Worm (Caenorhabditis elegans) whole organism, L2 larva: ENCODE data around the gene T05G5.4.

Experiments used
- C34F6.9 ChIP-seq: fragments of 150-350 bp; optimal IDR thresholded peaks from 2 replicates; lab custom pipeline; 2014; ENCODE audit warnings: missing biosample characterization, missing genetic modification characterization
- F13H6.1 ChIP-seq: sonication (generic microtip); optimal IDR thresholded peaks from 2 replicates; lab custom pipeline; 2016; ENCODE audit warnings: missing genetic modification characterization, missing compliant biosample characterization
- R02D3.7 ChIP-seq: fragments of 150-350 bp; optimal IDR thresholded peaks from 2 replicates; lab custom pipeline; 2014; ENCODE audit warnings: missing biosample characterization, missing genetic modification characterization
- Y55F3AM.14 ChIP-seq: fragments of 200-800 bp; sonication (Bioruptor generic); optimal IDR thresholded peaks from 2 replicates; lab custom pipeline; 2018; ENCODE audit warnings: mild to moderate bottlenecking, missing genetic modification characterization, missing compliant biosample characterization
- ZK546.5 ChIP-seq: sonication (generic microtip); optimal IDR thresholded peaks from 2 replicates; lab custom pipeline; 2017; ENCODE audit warnings: missing biosample characterization, missing genetic modification characterization
- alr-1 ChIP-seq: fragments of 150-350 bp; optimal IDR thresholded peaks from 2 replicates; lab custom pipeline; 2014; ENCODE audit warnings: missing biosample characterization, missing genetic modification characterization
- aly-2 ChIP-seq: fragments of 150-350 bp; optimal IDR thresholded peaks from 2 replicates; lab custom pipeline; 2014; ENCODE audit warnings: missing biosample characterization, missing genetic modification characterization
- ama-1 ChIP-seq: fragments of 150-350 bp; optimal IDR thresholded peaks from 2 replicates; lab custom pipeline; 2018; ENCODE audit warnings: inconsistent platforms
- ceh-16 ChIP-seq: fragments of 150-350 bp; optimal IDR thresholded peaks from 2 replicates; lab custom pipeline; 2014; ENCODE audit warnings: missing biosample characterization, missing genetic modification characterization
- ceh-82 ChIP-seq: fragments of 150-350 bp; optimal IDR thresholded peaks from 2 replicates; lab custom pipeline; 2014; ENCODE audit warnings: missing biosample characterization, missing genetic modification characterization
- crh-2 ChIP-seq: sonication (generic microtip); optimal IDR thresholded peaks from 2 replicates; lab custom pipeline; 2017; ENCODE audit warnings: missing biosample characterization, missing genetic modification characterization
- dmd-4 ChIP-seq: sonication (generic microtip); optimal IDR thresholded peaks from 2 replicates; lab custom pipeline; 2017; ENCODE audit warnings: missing biosample characterization, missing genetic modification characterization
- elt-1 ChIP-seq: fragments of 150-350 bp; optimal IDR thresholded peaks from 2 replicates; lab custom pipeline; 2014; ENCODE audit warnings: missing biosample characterization, missing genetic modification characterization
- elt-3 ChIP-seq: sonication (generic microtip); optimal IDR thresholded peaks from 2 replicates; lab custom pipeline; 2017; ENCODE audit warnings: missing biosample characterization, missing genetic modification characterization
- gmeb-1 ChIP-seq: fragments of 150-350 bp; optimal IDR thresholded peaks from 2 replicates; lab custom pipeline; 2014; ENCODE audit warnings: missing biosample characterization, missing genetic modification characterization
- lin-13 ChIP-seq: fragments of 150-350 bp; optimal IDR thresholded peaks from 2 replicates; lab custom pipeline; 2014; ENCODE audit warnings: missing biosample characterization, missing genetic modification reagents, missing genetic modification characterization
- lin-39 ChIP-seq: fragments of 150-350 bp; optimal IDR thresholded peaks from 2 replicates; lab custom pipeline; 2014; ENCODE audit warnings: missing biosample characterization, missing genetic modification reagents, missing genetic modification characterization
- lsy-2 ChIP-seq, 2 experiments: fragments of 150-350 bp in 1 of 2; sonication (generic microtip) in 1 of 2; optimal IDR thresholded peaks; 2 replicates each; lab custom pipeline; 2014 to 2017; ENCODE audit warnings: missing biosample characterization in 2 of 2, missing genetic modification characterization in 2 of 2
- mab-5 ChIP-seq: fragments of 150-350 bp; optimal IDR thresholded peaks from 2 replicates; lab custom pipeline; 2014; ENCODE audit warnings: missing biosample characterization, missing genetic modification characterization
- mdl-1 ChIP-seq, 2 experiments: fragments of 150-350 bp in 1 of 2; sonication (generic microtip) in 1 of 2; optimal IDR thresholded peaks; 2 replicates each; lab custom pipeline; 2017; ENCODE audit warnings: missing biosample characterization in 2 of 2, missing genetic modification characterization in 2 of 2
- nhr-10 ChIP-seq: sonication (generic microtip); optimal IDR thresholded peaks from 2 replicates; lab custom pipeline; 2017; ENCODE audit warnings: missing biosample characterization, missing genetic modification characterization
- nhr-11 ChIP-seq: fragments of 150-350 bp; optimal IDR thresholded peaks from 2 replicates; lab custom pipeline; 2014; ENCODE audit warnings: missing biosample characterization, missing genetic modification characterization
- nhr-12 ChIP-seq: fragments of 150-350 bp; optimal IDR thresholded peaks from 2 replicates; lab custom pipeline; 2014; ENCODE audit warnings: missing biosample characterization, missing genetic modification characterization
- nhr-129 ChIP-seq: fragments of 150-350 bp; optimal IDR thresholded peaks from 2 replicates; lab custom pipeline; 2014; ENCODE audit warnings: missing biosample characterization, missing genetic modification characterization
- nhr-21 ChIP-seq: fragments of 150-350 bp; optimal IDR thresholded peaks from 2 replicates; lab custom pipeline; 2014; ENCODE audit warnings: missing biosample characterization, missing genetic modification characterization
- nhr-23 ChIP-seq: fragments of 150-350 bp; optimal IDR thresholded peaks from 2 replicates; lab custom pipeline; 2014; ENCODE audit warnings: missing biosample characterization, missing genetic modification reagents, missing genetic modification characterization
- nhr-237 ChIP-seq: fragments of 150-350 bp; optimal IDR thresholded peaks from 2 replicates; lab custom pipeline; 2014; ENCODE audit warnings: missing biosample characterization, missing genetic modification characterization
- nhr-25 ChIP-seq: fragments of 150-350 bp; sonication (generic microtip); optimal IDR thresholded peaks from 3 replicates; lab custom pipeline; 2014; ENCODE audit warnings: missing biosample characterization, missing genetic modification characterization
- nhr-6 ChIP-seq: fragments of 150-350 bp; optimal IDR thresholded peaks from 2 replicates; lab custom pipeline; 2014; ENCODE audit warnings: missing biosample characterization, missing genetic modification characterization
- nhr-77 ChIP-seq: fragments of 150-350 bp; optimal IDR thresholded peaks from 2 replicates; lab custom pipeline; 2014; ENCODE audit warnings: missing biosample characterization, missing genetic modification characterization
- peb-1 ChIP-seq: fragments of 150-350 bp; optimal IDR thresholded peaks from 2 replicates; lab custom pipeline; 2014; ENCODE audit warnings: missing biosample characterization, missing genetic modification characterization
- sem-4 ChIP-seq: fragments of 150-350 bp; optimal IDR thresholded peaks from 2 replicates; lab custom pipeline; 2014; ENCODE audit warnings: missing biosample characterization, missing genetic modification reagents, missing genetic modification characterization
- skn-1 ChIP-seq: sonication (generic microtip); optimal IDR thresholded peaks from 2 replicates; lab custom pipeline; 2017; ENCODE audit warnings: missing biosample characterization, missing genetic modification characterization
- sma-3 ChIP-seq: sonication (generic microtip); optimal IDR thresholded peaks from 2 replicates; lab custom pipeline; 2016; ENCODE audit warnings: missing genetic modification reagents, missing genetic modification characterization, missing compliant biosample characterization
- sma-9 ChIP-seq, 2 experiments: fragments of 150-350 bp in 1 of 2; sonication (generic microtip) in 1 of 2; optimal IDR thresholded peaks; 2 replicates each; lab custom pipeline; 2014 to 2016; ENCODE audit warnings: missing genetic modification characterization in 2 of 2, mild to moderate bottlenecking in 1 of 2, missing biosample characterization in 1 of 2, missing compliant biosample characterization in 1 of 2, missing genetic modification reagents in 1 of 2, moderate library complexity in 1 of 2
- snpc-4 ChIP-seq: fragments of 150-350 bp; optimal IDR thresholded peaks from 2 replicates; lab custom pipeline; 2014; ENCODE audit warnings: missing biosample characterization, missing genetic modification characterization
- unc-39 ChIP-seq: fragments of 150-350 bp; optimal IDR thresholded peaks from 2 replicates; lab custom pipeline; 2014; ENCODE audit warnings: missing biosample characterization, missing genetic modification characterization
- unc-55 ChIP-seq: fragments of 150-350 bp; sonication (generic microtip); optimal IDR thresholded peaks from 3 replicates; lab custom pipeline; 2014; ENCODE audit warnings: missing biosample characterization, missing genetic modification reagents, missing genetic modification characterization
- unc-62 ChIP-seq: fragments of 150-350 bp; optimal IDR thresholded peaks from 2 replicates; lab custom pipeline; 2014; ENCODE audit warnings: missing biosample characterization, missing genetic modification reagents, missing genetic modification characterization

T05G5.4 gene

ce11 chrIII:9757414-9757813 is 8.7 kb downstream of the T05G5.4 start, which contains the start of gene vps-53:
vps-53 (minus strand) TSS chrIII:9757514.
- TF ChIP-seq sma-9 (GFP tag; optimal IDR thresholded peaks at IDR 0.05; lab: Kevin White, UChicago) (no peak), sma-9 (tag; optimal IDR thresholded peaks at IDR 0.05; lab: Kevin White, UChicago) (no peak), ceh-16 (tag; lab: Kevin White, UChicago) (no peak), F13H6.1 (no peak), ama-1 (lab: Kevin White, UChicago) (no peak), sem-4 (tag; lab: Kevin White, UChicago) (no peak), nhr-237 (tag; lab: Kevin White, UChicago) (no peak), elt-1 (no peak), alr-1 (tag; lab: Kevin White, UChicago) (no peak), ceh-82 (no peak), nhr-10 (no peak), nhr-25 (tag; lab: Kevin White, UChicago) (no peak), nhr-129 (no peak), mab-5 (tag; lab: Kevin White, UChicago) (no peak), aly-2 (tag; lab: Kevin White, UChicago) (no peak), lsy-2 (tag; optimal IDR thresholded peaks at IDR 0.05; lab: Kevin White, UChicago) (no peak), unc-39 (no peak), Y55F3AM.14 (GFP tag; lab: Kevin White, UChicago) (no peak), elt-3 (tag; lab: Kevin White, UChicago) (no peak), mdl-1 (tag; optimal IDR thresholded peaks at IDR 0.05; lab: Kevin White, UChicago) (no peak), nhr-77 (tag; lab: Kevin White, UChicago) (no peak)

DNA sequence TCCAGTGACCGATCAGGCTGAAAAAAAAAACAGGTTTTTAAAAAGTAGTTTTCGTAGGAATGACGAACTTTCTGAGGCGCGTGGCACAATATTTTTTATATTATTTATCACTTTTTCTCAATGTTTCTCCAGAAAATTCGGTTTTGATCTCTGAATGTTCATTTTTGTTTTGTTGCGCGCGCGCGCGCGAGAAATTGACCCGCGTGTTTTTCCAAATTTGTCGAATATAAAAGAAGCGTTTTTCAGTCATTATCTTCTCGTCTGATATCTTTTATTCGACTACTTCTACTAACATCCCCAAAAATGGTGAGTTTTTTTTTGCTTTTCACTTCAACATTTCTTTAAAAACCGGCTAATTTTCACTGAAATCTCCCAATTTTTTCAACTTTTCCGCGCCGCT is 10.1 kb downstream of the T05G5.4 start, which contains the start of gene rmd-1:
Gene rmd-1 (plus strand): TSS at position 247 of the 400 bp plus-strand sequence.
- no peak for TF ChIP-seq Y55F3AM.14 (GFP tag; lab: Kevin White, UChicago)

ce11 chrIII:9760184-9760583 is 11.4 kb downstream of the T05G5.4 start:
- TF ChIP-seq ceh-16 (tag; lab: Kevin White, UChicago) (no peak), nhr-129 (no peak), gmeb-1 (tag; lab: Kevin White, UChicago) (no peak)

- TF ChIP-seq lin-13 (no peak), sma-3 (GFP tag; lab: Kevin White, UChicago) (no peak)
These were observed 13.5 kb downstream of the T05G5.4 start, which contains the start of gene gcc-2 for ce11 chrIII:9762093-9762748. gcc-2 (minus strand) TSS chrIII:9762143.

DNA sequence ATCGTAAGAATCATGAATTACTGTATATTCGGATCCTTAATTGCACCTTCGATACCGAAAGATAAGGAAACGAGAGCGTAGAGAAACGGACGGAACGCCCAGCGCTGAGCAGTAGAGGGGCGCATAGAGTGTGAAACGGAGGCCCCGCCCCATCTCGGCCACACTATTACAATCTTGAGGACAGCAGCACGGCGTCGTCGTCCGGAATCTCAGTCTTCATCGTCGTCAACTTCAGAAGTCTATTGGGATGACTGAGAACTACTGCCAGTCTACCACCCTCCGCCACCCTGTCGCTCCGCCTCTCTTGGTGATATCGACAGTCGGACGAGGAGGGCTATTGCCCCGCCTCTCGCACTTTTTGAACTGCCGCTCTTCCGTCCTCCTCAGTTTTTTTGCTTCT is 16.0 kb downstream of the T05G5.4 start:
- TF ChIP-seq R02D3.7 (tag; lab: Kevin White, UChicago), result no peak
- no peak for TF ChIP-seq gmeb-1 (tag; lab: Kevin White, UChicago)
- TF ChIP-seq ceh-82, result no peak

DNA sequence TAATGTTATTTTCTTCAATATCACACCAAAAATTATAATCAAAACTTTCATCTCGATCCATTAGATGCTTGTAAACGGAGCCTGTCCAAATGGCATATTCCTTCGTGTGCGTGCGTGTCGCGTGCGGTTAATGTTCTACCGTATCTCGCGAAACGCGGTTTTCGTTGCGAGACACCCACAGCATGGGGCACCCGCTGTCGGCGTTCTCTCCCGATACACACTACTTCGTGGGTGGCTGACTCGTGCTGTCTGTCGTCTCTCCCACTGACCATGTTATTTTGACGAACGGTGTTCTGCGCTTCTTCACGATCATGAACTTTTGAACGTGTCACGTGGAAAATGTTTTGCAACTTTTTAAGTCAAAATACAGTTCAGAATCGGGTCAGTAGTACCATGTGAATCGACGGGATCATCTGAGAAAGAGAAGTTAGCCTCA is 16.7 kb downstream of the T05G5.4 start:
- TF ChIP-seq snpc-4 (tag; lab: Kevin White, UChicago), result peak; percentile 86
- peak; percentile 41 for TF ChIP-seq skn-1 (tag; lab: Kevin White, UChicago)
- TF ChIP-seq nhr-77 (tag; lab: Kevin White, UChicago), result peak; percentile 47
- peak; percentile 71 for TF ChIP-seq nhr-237 (tag; lab: Kevin White, UChicago)
- TF ChIP-seq ama-1 (lab: Kevin White, UChicago), result peak; percentile 95
- peak; percentile 98 for TF ChIP-seq nhr-21 (tag; lab: Kevin White, UChicago)
- peak; percentile 61 for TF ChIP-seq nhr-12 (tag; lab: Kevin White, UChicago)
- peak; percentile 21 for TF ChIP-seq peb-1 (tag; lab: Kevin White, UChicago)
- TF ChIP-seq lin-13, result peak; percentile 97
- TF ChIP-seq nhr-6 (tag; lab: Kevin White, UChicago), result peak; percentile 94
- peak; percentile 59 for TF ChIP-seq R02D3.7 (tag; lab: Kevin White, UChicago)
- peak; percentile 35 for TF ChIP-seq unc-39
- TF ChIP-seq elt-3 (tag; lab: Kevin White, UChicago), result no peak
- TF ChIP-seq mab-5 (tag; lab: Kevin White, UChicago), result peak; percentile 77
- TF ChIP-seq crh-2 (tag; lab: Kevin White, UChicago), result peak; percentile 99
- no peak for TF ChIP-seq dmd-4
- peak; percentile 90 for TF ChIP-seq nhr-10
- TF ChIP-seq nhr-11 (tag; lab: Kevin White, UChicago), result no peak
- peak; percentile 57 for TF ChIP-seq elt-1
- TF ChIP-seq aly-2 (tag; lab: Kevin White, UChicago), result no peak
- TF ChIP-seq lin-39 (tag; lab: Kevin White, UChicago), result no peak
- peak; percentile 98 for TF ChIP-seq nhr-129
- TF ChIP-seq lsy-2 (tag; optimal IDR thresholded peaks at IDR 0.05; lab: Kevin White, UChicago), result peak; percentile 99 to 100
- TF ChIP-seq sma-9 (GFP tag; optimal IDR thresholded peaks at IDR 0.05; lab: Kevin White, UChicago), result peak; percentile 98
- no peak for TF ChIP-seq sma-9 (tag; optimal IDR thresholded peaks at IDR 0.05; lab: Kevin White, UChicago)
- TF ChIP-seq mdl-1 (tag; optimal IDR thresholded peaks at IDR 0.05; lab: Kevin White, UChicago), result peak; percentile 97 to 99
- peak; percentile 91 for TF ChIP-seq ZK546.5 (tag; lab: Kevin White, UChicago)
- peak; percentile 96 for TF ChIP-seq unc-55 (GFP tag; lab: Kevin White, UChicago)
- TF ChIP-seq Y55F3AM.14 (GFP tag; lab: Kevin White, UChicago), result peak; percentile 99
- TF ChIP-seq nhr-23 (tag; lab: Kevin White, UChicago), result no peak
- TF ChIP-seq unc-62 (GFP tag; lab: Kevin White, UChicago), result peak; percentile 83
- peak; percentile 93 for TF ChIP-seq gmeb-1 (tag; lab: Kevin White, UChicago)
- peak; percentile 100 for TF ChIP-seq C34F6.9 (tag; lab: Kevin White, UChicago)
- peak; percentile 86 for TF ChIP-seq ceh-82
